Worm (Caenorhabditis elegans) whole organism, L2 larva: ENCODE results near the gene sru-24.

ENCODE experiments used
- blmp-1 ChIP-seq: sonication (generic microtip); optimal IDR thresholded peaks from 2 replicates; lab custom pipeline; 2017; ENCODE audit warnings: missing genetic modification characterization, mild to moderate bottlenecking, missing compliant biosample characterization, antibody characterized with exemption, moderate library complexity; ENCODE audit not compliant: insufficient read depth
- lin-39 ChIP-seq: fragments of 150-350 bp; optimal IDR thresholded peaks from 2 replicates; lab custom pipeline; 2014; ENCODE audit warnings: missing biosample characterization, missing genetic modification reagents, missing genetic modification characterization
- lsy-2 ChIP-seq, 2 experiments: fragments of 150-350 bp in 1 of 2; sonication (generic microtip) in 1 of 2; optimal IDR thresholded peaks; 2 replicates each; lab custom pipeline; 2014 to 2017; ENCODE audit warnings: missing biosample characterization in 2 of 2, missing genetic modification characterization in 2 of 2
- nhr-11 ChIP-seq: fragments of 150-350 bp; optimal IDR thresholded peaks from 2 replicates; lab custom pipeline; 2014; ENCODE audit warnings: missing biosample characterization, missing genetic modification characterization
- unc-55 ChIP-seq: fragments of 150-350 bp; sonication (generic microtip); optimal IDR thresholded peaks from 3 replicates; lab custom pipeline; 2014; ENCODE audit warnings: missing biosample characterization, missing genetic modification reagents, missing genetic modification characterization

ce11 chrV:699489-700129, 28.4 kb upstream of the sru-24 start, which contains the start of the genes ugt-29 and srx-5:
- no peak for TF ChIP-seq unc-55 (GFP tag; lab: Kevin White, UChicago)
- TF ChIP-seq blmp-1 (tag; lab: Kevin White, UChicago), result no peak
- no peak for TF ChIP-seq lin-39 (tag; lab: Kevin White, UChicago)
- no peak for TF ChIP-seq nhr-11 (tag; lab: Kevin White, UChicago)
- TF ChIP-seq lsy-2 (tag; optimal IDR thresholded peaks at IDR 0.05; lab: Kevin White, UChicago), result no peak
